Worm (Caenorhabditis elegans) whole organism, L4 larva: Measurements from ENCODE around the gene pgp-11.

Experiments used
- F49E8.2 ChIP-seq: sonication (generic microtip); optimal IDR thresholded peaks from 2 replicates; lab custom pipeline; 2016; ENCODE audit warnings: missing compliant biosample characterization, mild to moderate bottlenecking, missing genetic modification characterization, borderline replicate concordance
- R02D3.7 ChIP-seq: fragments of 150-350 bp; sonication (generic microtip); optimal IDR thresholded peaks from 3 replicates; lab custom pipeline; 2014; ENCODE audit warnings: missing biosample characterization, missing genetic modification characterization
- T26A8.4 ChIP-seq: fragments of 200-800 bp; sonication (Bioruptor generic); IDR thresholded peaks from 2 replicates; pipeline ENCODE4 v1.3.6; 2022; ENCODE audit warnings: missing genetic modification characterization, missing compliant biosample characterization
- Y48G9A.11 ChIP-seq: fragments of 200-800 bp; sonication (Bioruptor generic); IDR thresholded peaks from 2 replicates; pipeline ENCODE4 v1.3.6; 2022; ENCODE audit warnings: missing genetic modification reagents, missing genetic modification characterization, missing compliant biosample characterization
- Y5F2A.4 ChIP-seq: fragments of 200-800 bp; sonication (Bioruptor generic); optimal IDR thresholded peaks from 2 replicates; lab custom pipeline; 2018; ENCODE audit warnings: mild to moderate bottlenecking, missing genetic modification characterization, missing compliant biosample characterization
- aha-1 ChIP-seq: fragments of 150-350 bp; peaks from one replicate; lab custom pipeline; 2014; ENCODE audit warnings: missing biosample characterization, missing genetic modification characterization
- ceh-28 ChIP-seq: fragments of 150-350 bp; optimal IDR thresholded peaks from 2 replicates; lab custom pipeline; 2014; ENCODE audit warnings: missing biosample characterization, missing genetic modification reagents, missing genetic modification characterization
- ceh-62 ChIP-seq: sonication (generic microtip); optimal IDR thresholded peaks from 2 replicates; lab custom pipeline; 2017; ENCODE audit warnings: missing biosample characterization, missing genetic modification characterization
- dmd-6 ChIP-seq: fragments of 200-800 bp; sonication (Bioruptor generic); IDR thresholded peaks from 2 replicates; pipeline ENCODE4 v1.3.6; 2022; ENCODE audit warnings: missing genetic modification reagents, missing genetic modification characterization, missing compliant biosample characterization
- duxl-1 ChIP-seq: sonication (generic microtip); optimal IDR thresholded peaks from 2 replicates; lab custom pipeline; 2016; ENCODE audit warnings: mild to moderate bottlenecking, missing genetic modification characterization, moderate library complexity, missing compliant biosample characterization; ENCODE audit not compliant: poor library complexity
- dve-1 ChIP-seq: sonication (generic microtip); optimal IDR thresholded peaks from 2 replicates; lab custom pipeline; 2017; ENCODE audit warnings: antibody characterized with exemption, mild to moderate bottlenecking, missing genetic modification characterization, missing compliant biosample characterization; ENCODE audit not compliant: insufficient read depth
- egl-27 ChIP-seq: sonication (generic microtip); optimal IDR thresholded peaks from 3 replicates; lab custom pipeline; 2017; ENCODE audit warnings: missing biosample characterization, missing genetic modification reagents, missing genetic modification characterization
- egl-43 ChIP-seq: fragments of 200-800 bp; sonication (Bioruptor generic); IDR thresholded peaks from 2 replicates; pipeline ENCODE4 v1.3.6; 2022; ENCODE audit warnings: missing genetic modification reagents, missing genetic modification characterization, missing compliant biosample characterization
- hif-1 ChIP-seq, 2 experiments: sonication (generic microtip); optimal IDR thresholded peaks; 2 replicates each; lab custom pipeline; 2016 to 2017; ENCODE audit warnings: missing compliant biosample characterization in 2 of 2, missing genetic modification characterization in 2 of 2, missing genetic modification reagents in 2 of 2, missing genotype in 2 of 2, mild to moderate bottlenecking in 1 of 2
- hlh-30 ChIP-seq: sonication (generic microtip); optimal IDR thresholded peaks from 2 replicates; lab custom pipeline; 2017; ENCODE audit warnings: antibody characterized with exemption, mild to moderate bottlenecking, missing genetic modification characterization, missing compliant biosample characterization; ENCODE audit not compliant: insufficient read depth
- hmg-1.1 ChIP-seq: fragments of 200-800 bp; sonication (Bioruptor generic); IDR thresholded peaks from 2 replicates; pipeline ENCODE4 v1.3.6; 2022; ENCODE audit warnings: missing genetic modification reagents, missing genetic modification characterization, missing compliant biosample characterization
- jun-1 ChIP-seq: fragments of 150-350 bp; optimal IDR thresholded peaks from 2 replicates; lab custom pipeline; 2014; ENCODE audit warnings: missing biosample characterization, missing genetic modification reagents, missing genetic modification characterization
- lim-7 ChIP-seq: fragments of 200-800 bp; sonication (Bioruptor generic); IDR thresholded peaks from 2 replicates; pipeline ENCODE4 v1.3.6; 2022; ENCODE audit warnings: missing genetic modification characterization, missing compliant biosample characterization
- lin-13 ChIP-seq: fragments of 150-350 bp; optimal IDR thresholded peaks from 2 replicates; lab custom pipeline; 2014; ENCODE audit warnings: missing biosample characterization, missing genetic modification reagents, missing genetic modification characterization
- lin-15B ChIP-seq: fragments of 150-350 bp; sonication (generic microtip); optimal IDR thresholded peaks from 3 replicates; lab custom pipeline; 2014; ENCODE audit warnings: missing biosample characterization, missing genetic modification characterization
- lin-38 ChIP-seq: fragments of 200-800 bp; sonication (Bioruptor generic); IDR thresholded peaks from 2 replicates; pipeline ENCODE4 v1.3.6; 2022; ENCODE audit warnings: missing genetic modification reagents, missing genetic modification characterization, missing compliant biosample characterization
- lin-39 ChIP-seq: fragments of 150-350 bp; optimal IDR thresholded peaks from 2 replicates; lab custom pipeline; 2014; ENCODE audit warnings: missing biosample characterization, missing genetic modification reagents, missing genetic modification characterization
- madf-5 ChIP-seq, 2 experiments: fragments of 200-800 bp; sonication (Bioruptor generic); IDR thresholded peaks; 2 replicates each; pipeline ENCODE4 v1.3.6; 2022; ENCODE audit warnings: missing compliant biosample characterization in 2 of 2, missing genetic modification characterization in 2 of 2
- mdt-29 ChIP-seq: fragments of 200-800 bp; sonication (Bioruptor generic); IDR thresholded peaks from 2 replicates; pipeline ENCODE4 v1.3.6; 2022; ENCODE audit warnings: missing genetic modification reagents, missing genetic modification characterization, missing compliant biosample characterization
- mxl-2 ChIP-seq: fragments of 200-800 bp; sonication (Bioruptor generic); conservative IDR thresholded peaks from 2 replicates; pipeline ENCODE4 v1.3.6; 2022; ENCODE audit warnings: missing genetic modification reagents, missing genetic modification characterization, missing compliant biosample characterization
- nhr-10 ChIP-seq: fragments of 150-350 bp; optimal IDR thresholded peaks from 2 replicates; lab custom pipeline; 2014; ENCODE audit warnings: missing biosample characterization, missing genetic modification characterization
- nhr-102 ChIP-seq: sonication (generic microtip); optimal IDR thresholded peaks from 2 replicates; lab custom pipeline; 2016; ENCODE audit warnings: mild to moderate bottlenecking, missing genetic modification characterization, moderate library complexity, missing compliant biosample characterization
- nhr-25 ChIP-seq: sonication (generic microtip); optimal IDR thresholded peaks from 2 replicates; lab custom pipeline; 2017; ENCODE audit warnings: missing genetic modification characterization, mild to moderate bottlenecking, missing compliant biosample characterization, antibody characterized with exemption, moderate library complexity, borderline replicate concordance; ENCODE audit not compliant: insufficient read depth
- nhr-28 ChIP-seq: fragments of 150-350 bp; optimal IDR thresholded peaks from 2 replicates; lab custom pipeline; 2014; ENCODE audit warnings: missing biosample characterization, missing genetic modification characterization
- nhr-6 ChIP-seq: fragments of 150-350 bp; optimal IDR thresholded peaks from 2 replicates; lab custom pipeline; 2014; ENCODE audit warnings: missing biosample characterization, missing genetic modification characterization
- pha-4 ChIP-seq, 2 experiments: fragments of 150-350 bp in 1 of 2; fragments of 200-800 bp in 1 of 2; sonication (Bioruptor generic) in 1 of 2; IDR thresholded peaks in 1 of 2; optimal IDR thresholded peaks in 1 of 2; 2 replicates each; pipeline versions ENCODE4 v1.3.6 to Lab custom; 2014 to 2022; ENCODE audit warnings: missing genetic modification characterization in 2 of 2, missing genetic modification reagents in 2 of 2, missing biosample characterization in 1 of 2, missing compliant biosample characterization in 1 of 2
- php-3 ChIP-seq: fragments of 200-800 bp; sonication (Bioruptor generic); IDR thresholded peaks from 2 replicates; pipeline ENCODE4 v1.3.6; 2022; ENCODE audit warnings: missing genetic modification reagents, missing genetic modification characterization, missing compliant biosample characterization
- set-16 ChIP-seq: fragments of 200-800 bp; sonication (Bioruptor generic); IDR thresholded peaks from 2 replicates; pipeline ENCODE4 v1.3.6; 2022; ENCODE audit warnings: missing genetic modification reagents, missing genetic modification characterization, missing compliant biosample characterization
- snpc-1.2 ChIP-seq: fragments of 200-800 bp; sonication (Bioruptor generic); IDR thresholded peaks from 2 replicates; pipeline ENCODE4 v1.3.6; 2022; ENCODE audit warnings: missing genetic modification reagents, missing genetic modification characterization, missing compliant biosample characterization
- tra-1 ChIP-seq: fragments of 200-800 bp; sonication (Bioruptor generic); IDR thresholded peaks from 2 replicates; pipeline ENCODE4 v1.3.6; 2022; ENCODE audit warnings: missing genetic modification reagents, missing genetic modification characterization, missing compliant biosample characterization
- unc-39 ChIP-seq: sonication (generic microtip); optimal IDR thresholded peaks from 2 replicates; lab custom pipeline; 2017; ENCODE audit warnings: missing biosample characterization, missing genetic modification characterization
- unc-62 ChIP-seq, 3 experiments: fragments of 150-350 bp in 1 of 3; sonication (generic microtip); optimal IDR thresholded peaks in 2 of 3; peaks in 1 of 3; 1 replicate in 1 of 3; 2 replicates in 2 of 3; lab custom pipeline; 2014 to 2017; ENCODE audit warnings: missing biosample characterization in 3 of 3, missing genetic modification characterization in 3 of 3, missing genetic modification reagents in 3 of 3, missing genotype in 1 of 3
- ztf-7 ChIP-seq: fragments of 150-350 bp; optimal IDR thresholded peaks from 2 replicates; lab custom pipeline; 2014; ENCODE audit warnings: missing biosample characterization, missing genetic modification characterization

The pgp-11 gene

DNA sequence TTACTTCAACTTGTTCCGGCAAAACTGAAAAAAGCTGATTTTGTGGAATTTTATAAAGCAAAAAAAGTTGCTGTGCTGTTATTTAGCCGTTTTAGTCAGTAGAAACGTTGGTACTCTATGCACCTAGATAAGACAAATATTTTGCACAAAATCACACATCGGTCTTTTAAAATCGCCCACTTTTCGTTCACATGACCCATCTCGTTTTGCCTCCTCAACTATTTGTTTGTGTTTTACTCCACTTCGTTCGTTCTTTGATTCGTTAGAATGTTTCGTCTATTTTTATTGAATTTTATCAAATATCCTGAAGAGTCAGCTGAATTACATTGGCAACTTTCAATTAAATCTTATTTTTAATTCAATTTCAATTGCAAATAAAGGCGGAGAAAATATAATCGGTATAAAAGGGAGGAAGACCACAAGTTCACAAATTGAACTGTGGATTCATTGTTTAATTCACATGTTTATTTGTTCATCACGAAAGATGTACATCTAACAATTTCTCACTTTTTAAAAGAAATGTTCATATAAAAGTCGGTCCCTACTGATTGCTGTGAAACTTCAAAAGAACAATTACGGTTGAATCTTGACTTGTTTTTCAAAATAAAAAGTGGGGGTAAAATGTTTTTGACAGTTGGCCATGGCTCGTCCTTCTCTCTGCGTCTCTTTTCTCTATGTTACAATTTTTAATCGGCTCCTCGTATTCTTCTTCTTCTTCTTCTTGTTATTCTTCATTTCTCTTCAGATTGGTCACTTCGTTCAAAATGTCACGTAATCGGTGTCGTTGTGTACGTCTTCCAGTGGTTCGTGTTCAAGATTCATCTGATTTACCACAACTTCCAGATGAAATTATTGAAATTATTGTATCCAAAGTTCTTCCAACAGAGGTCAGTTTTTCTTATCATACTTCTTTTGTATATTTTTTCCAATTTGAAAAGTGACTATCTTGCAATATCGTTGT lies 8.3 kb upstream of the pgp-11 start, which contains the start of gene DH11.2 (continued):
- TF ChIP-seq hlh-30 (tag; lab: Kevin White, UChicago) (peak; percentile 65), unc-62 (GFP tag; optimal IDR thresholded peaks at IDR 0.05 in 1 of 2; lab: Kevin White, UChicago) (peak in 1 of 2 experiments; percentile 96), unc-62 (tag; optimal IDR thresholded peaks at IDR 0.05; lab: Kevin White, UChicago) (no peak), unc-39 (no peak), egl-43 (GFP tag; lab: Robert Waterston, UW) (no peak), mdt-29 (GFP tag; lab: Robert Waterston, UW) (no peak), ceh-62 (no peak), nhr-10 (no peak), nhr-25 (tag; lab: Kevin White, UChicago) (no peak), lim-7 (GFP tag; lab: Robert Waterston, UW) (no peak), Y5F2A.4 (GFP tag; lab: Kevin White, UChicago) (no peak), set-16 (GFP tag; lab: Robert Waterston, UW) (no peak), duxl-1 (tag; lab: Kevin White, UChicago) (no peak), lin-13 (no peak), R02D3.7 (no peak), mxl-2 (GFP tag; lab: Robert Waterston, UW) (no peak), hif-1 (tag; optimal IDR thresholded peaks at IDR 0.05; lab: Kevin White, UChicago) (peak in 1 of 2 experiments; percentile 46), F49E8.2 (no peak), tra-1 (GFP tag; lab: Robert Waterston, UW) (no peak), pha-4 (GFP tag; IDR thresholded peaks at IDR 0.05; lab: Robert Waterston, UW) (no peak), pha-4 (tag; optimal IDR thresholded peaks at IDR 0.05; lab: Kevin White, UChicago) (no peak), lin-15B (tag; lab: Kevin White, UChicago) (no peak), nhr-28 (tag; lab: Kevin White, UChicago) (peak; percentile 29), Y48G9A.11 (no peak), madf-5 (GFP tag; IDR thresholded peaks at IDR 0.05; lab: Robert Waterston, UW) (no peak), aha-1 (tag; lab: Kevin White, UChicago) (peak; percentile 75), snpc-1.2 (GFP tag; lab: Robert Waterston, UW) (no peak), php-3 (GFP tag; lab: Robert Waterston, UW) (no peak; the same call in 1 of the 2 replicates), lin-38 (no peak), nhr-6 (tag; lab: Kevin White, UChicago) (no peak), ceh-28 (tag; lab: Kevin White, UChicago) (no peak), egl-27 (tag; lab: Kevin White, UChicago) (no peak), lin-39 (tag; lab: Kevin White, UChicago) (no peak), hmg-1.1 (GFP tag; lab: Robert Waterston, UW) (no peak), T26A8.4 (GFP tag; lab: Robert Waterston, UW) (no peak), jun-1 (tag; lab: Kevin White, UChicago) (no peak), dve-1 (peak; percentile 36), nhr-102 (no peak), dmd-6 (GFP tag; lab: Robert Waterston, UW) (peak; percentile 58), ztf-7 (tag; lab: Kevin White, UChicago) (no peak)
